Worm (Caenorhabditis elegans) whole organism, L4 larva: Measurements from ENCODE around the gene prp-38.

Experiments
- dve-1 ChIP-seq: sonication (generic microtip); optimal IDR thresholded peaks from 2 replicates; lab custom pipeline; 2017; ENCODE audit warnings: antibody characterized with exemption, mild to moderate bottlenecking, missing genetic modification characterization, missing compliant biosample characterization; ENCODE audit not compliant: insufficient read depth
- mdl-1 ChIP-seq, 2 experiments: fragments of 150-350 bp in 1 of 2; sonication (generic microtip) in 1 of 2; optimal IDR thresholded peaks; 2 replicates each; lab custom pipeline; 2014 to 2017; ENCODE audit warnings: missing biosample characterization in 2 of 2, missing genetic modification characterization in 2 of 2

- TF ChIP-seq dve-1 (tag; lab: Kevin White, UChicago) (no peak), mdl-1 (tag; optimal IDR thresholded peaks at IDR 0.05; lab: Kevin White, UChicago) (no peak)
Measured at ce11 chrV:10818498-10818897, 12.7 kb upstream of the prp-38 start.
